Worm (Caenorhabditis elegans) whole organism, L4 larva: ENCODE measurements around the gene cpsf-4.
A peak's percentile ranks its signal among the peaks of the same experiment; 100 is the strongest.
"Not testable (repeated sequence)": the region's sequence is repeated elsewhere in the genome, so short reads cannot be mapped to it uniquely, and the experiment has no call there.

ENCODE experiments used
- F10B5.3 ChIP-seq: sonication (generic microtip); optimal IDR thresholded peaks from 2 replicates; lab custom pipeline; 2016; ENCODE audit warnings: mild to moderate bottlenecking, missing genetic modification characterization, missing compliant biosample characterization
- Y48G9A.11 ChIP-seq: fragments of 200-800 bp; sonication (Bioruptor generic); IDR thresholded peaks from 2 replicates; pipeline ENCODE4 v1.3.6; 2022; ENCODE audit warnings: missing genetic modification reagents, missing genetic modification characterization, missing compliant biosample characterization
- ZK337.2 ChIP-seq: fragments of 200-800 bp; sonication (Bioruptor generic); IDR thresholded peaks from 2 replicates; pipeline ENCODE4 v1.3.6; 2022; ENCODE audit warnings: missing genetic modification reagents, missing genetic modification characterization, missing compliant biosample characterization
- attf-4 ChIP-seq: sonication (generic microtip); optimal IDR thresholded peaks from 3 replicates; lab custom pipeline; 2017; ENCODE audit warnings: missing biosample characterization, missing genetic modification characterization
- ceh-20 ChIP-seq: fragments of 200-800 bp; sonication (Bioruptor generic); IDR thresholded peaks from 2 replicates; pipeline ENCODE4 v1.3.6; 2022; ENCODE audit warnings: missing genetic modification reagents, missing genetic modification characterization, missing compliant biosample characterization
- ceh-82 ChIP-seq: sonication (generic microtip); optimal IDR thresholded peaks from 2 replicates; lab custom pipeline; 2017; ENCODE audit warnings: missing biosample characterization, missing genetic modification characterization
- ces-1 ChIP-seq: fragments of 150-350 bp; sonication (generic microtip); optimal IDR thresholded peaks from 4 replicates; lab custom pipeline; 2014; ENCODE audit warnings: missing biosample characterization, missing genetic modification reagents, missing genetic modification characterization
- cey-2 ChIP-seq: sonication (generic microtip); optimal IDR thresholded peaks from 3 replicates; lab custom pipeline; 2017; ENCODE audit warnings: missing genetic modification characterization, mild to moderate bottlenecking, missing compliant biosample characterization, antibody characterized with exemption, borderline replicate concordance; ENCODE audit not compliant: insufficient read depth
- dmd-8 ChIP-seq: fragments of 200-800 bp; sonication (Bioruptor generic); IDR thresholded peaks from 2 replicates; pipeline ENCODE4 v1.3.6; 2022; ENCODE audit warnings: missing genetic modification characterization, missing compliant biosample characterization
- gei-8 ChIP-seq: fragments of 200-800 bp; sonication (Bioruptor generic); optimal IDR thresholded peaks from 2 replicates; lab custom pipeline; 2018; ENCODE audit warnings: mild to moderate bottlenecking, missing genetic modification characterization, missing compliant biosample characterization
- hlh-30 ChIP-seq: sonication (generic microtip); optimal IDR thresholded peaks from 2 replicates; lab custom pipeline; 2017; ENCODE audit warnings: antibody characterized with exemption, mild to moderate bottlenecking, missing genetic modification characterization, missing compliant biosample characterization; ENCODE audit not compliant: insufficient read depth
- lin-15B ChIP-seq: fragments of 150-350 bp; sonication (generic microtip); optimal IDR thresholded peaks from 3 replicates; lab custom pipeline; 2014; ENCODE audit warnings: missing biosample characterization, missing genetic modification characterization
- lsy-2 ChIP-seq, 2 experiments: fragments of 150-350 bp in 1 of 2; sonication (generic microtip) in 1 of 2; optimal IDR thresholded peaks; 2 replicates each; lab custom pipeline; 2014 to 2017; ENCODE audit warnings: missing biosample characterization in 2 of 2, missing genetic modification characterization in 2 of 2
- mdl-1 ChIP-seq, 2 experiments: fragments of 150-350 bp in 1 of 2; sonication (generic microtip) in 1 of 2; optimal IDR thresholded peaks; 2 replicates each; lab custom pipeline; 2014 to 2017; ENCODE audit warnings: missing biosample characterization in 2 of 2, missing genetic modification characterization in 2 of 2
- mes-2 ChIP-seq: sonication (generic microtip); optimal IDR thresholded peaks from 2 replicates; lab custom pipeline; 2016; ENCODE audit warnings: missing genotype, mild to moderate bottlenecking, missing genetic modification characterization, missing compliant biosample characterization; ENCODE audit not compliant: poor library complexity, severe bottlenecking
- mxl-3 ChIP-seq: fragments of 200-800 bp; sonication (Bioruptor generic); optimal IDR thresholded peaks from 2 replicates; lab custom pipeline; 2018; ENCODE audit warnings: mild to moderate bottlenecking, missing genetic modification characterization, missing compliant biosample characterization
- nhr-102 ChIP-seq: sonication (generic microtip); optimal IDR thresholded peaks from 2 replicates; lab custom pipeline; 2016; ENCODE audit warnings: mild to moderate bottlenecking, missing genetic modification characterization, moderate library complexity, missing compliant biosample characterization
- nhr-111 ChIP-seq: fragments of 200-800 bp; sonication (Bioruptor generic); optimal IDR thresholded peaks from 2 replicates; lab custom pipeline; 2018; ENCODE audit warnings: mild to moderate bottlenecking, missing genetic modification characterization, missing compliant biosample characterization
- nhr-25 ChIP-seq: sonication (generic microtip); optimal IDR thresholded peaks from 2 replicates; lab custom pipeline; 2017; ENCODE audit warnings: missing genetic modification characterization, mild to moderate bottlenecking, missing compliant biosample characterization, antibody characterized with exemption, moderate library complexity, borderline replicate concordance; ENCODE audit not compliant: insufficient read depth
- nhr-41 ChIP-seq: fragments of 200-800 bp; sonication (Bioruptor generic); IDR thresholded peaks from 2 replicates; pipeline ENCODE4 v1.3.6; 2022; ENCODE audit warnings: missing genetic modification reagents, missing genetic modification characterization, missing compliant biosample characterization
- php-3 ChIP-seq: fragments of 200-800 bp; sonication (Bioruptor generic); IDR thresholded peaks from 2 replicates; pipeline ENCODE4 v1.3.6; 2022; ENCODE audit warnings: missing genetic modification reagents, missing genetic modification characterization, missing compliant biosample characterization
- sdz-12 ChIP-seq: fragments of 200-800 bp; sonication (Bioruptor generic); optimal IDR thresholded peaks from 2 replicates; lab custom pipeline; 2018; ENCODE audit warnings: mild to moderate bottlenecking, missing genetic modification characterization, missing compliant biosample characterization
- unc-62 ChIP-seq, 3 experiments: fragments of 150-350 bp in 1 of 3; sonication (generic microtip); optimal IDR thresholded peaks in 2 of 3; peaks in 1 of 3; 1 replicate in 1 of 3; 2 replicates in 2 of 3; lab custom pipeline; 2014 to 2017; ENCODE audit warnings: missing biosample characterization in 3 of 3, missing genetic modification characterization in 3 of 3, missing genetic modification reagents in 3 of 3, missing genotype in 1 of 3
- ztf-11 ChIP-seq: fragments of 150-350 bp; optimal IDR thresholded peaks from 2 replicates; lab custom pipeline; 2014; ENCODE audit warnings: missing biosample characterization, missing genetic modification characterization
- ztf-7 ChIP-seq: fragments of 150-350 bp; optimal IDR thresholded peaks from 2 replicates; lab custom pipeline; 2014; ENCODE audit warnings: missing biosample characterization, missing genetic modification characterization

Gene cpsf-4

DNA sequence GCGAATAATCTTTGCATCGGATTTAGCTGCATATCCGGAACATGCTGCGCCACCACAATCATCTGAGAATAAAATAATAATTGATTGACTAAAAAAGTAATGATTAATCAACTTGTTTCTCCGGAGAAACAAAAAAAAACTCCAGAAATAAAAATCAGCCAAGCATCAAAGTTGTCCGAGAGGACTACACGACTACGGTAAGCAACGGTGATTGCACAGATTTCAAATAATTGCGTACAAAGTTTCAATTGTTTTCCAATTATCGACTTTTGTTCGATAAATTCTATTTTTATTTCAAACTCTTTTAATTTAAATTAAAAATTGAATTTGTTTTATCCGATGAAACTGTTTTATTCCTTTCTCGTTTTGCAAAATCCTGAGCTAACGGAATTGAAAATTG is at the start of gene cpsf-4:
Gene cpsf-4, minus strand, starts transcription at position 62 of the 400 bp plus-strand sequence.
- TF ChIP-seq lsy-2 (tag; optimal IDR thresholded peaks at IDR 0.05; lab: Kevin White, UChicago) (peak in 1 of 2 experiments; percentile 91), lin-15B (tag; lab: Kevin White, UChicago) (no peak)

DNA sequence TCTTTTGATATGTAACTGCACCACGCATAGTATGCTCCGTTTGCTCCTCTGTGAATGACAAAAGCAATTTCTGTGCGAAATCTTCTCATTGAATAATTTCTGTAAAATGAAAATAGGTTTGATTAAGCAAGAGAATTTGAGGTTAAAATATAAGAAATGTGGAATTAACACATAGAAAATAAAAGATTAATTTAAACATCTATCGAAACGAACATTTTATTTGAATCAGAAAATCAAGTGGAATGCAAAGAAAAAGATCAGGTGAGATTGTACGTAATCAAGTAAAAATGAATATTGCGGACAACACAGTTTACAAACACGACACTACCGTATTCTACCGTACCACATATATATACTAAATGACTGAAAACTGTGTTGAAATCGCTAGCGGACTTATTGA is 47.7 kb upstream of the cpsf-4 start, which contains the start of gene B0001.8:
Gene B0001.8, minus strand, starts transcription at position 101 of the 400 bp plus-strand sequence.
- no peak for TF ChIP-seq ceh-82 (tag; lab: Kevin White, UChicago)
- no peak for TF ChIP-seq mxl-3 (GFP tag; lab: Kevin White, UChicago)
- TF ChIP-seq unc-62 (GFP tag; optimal IDR thresholded peaks at IDR 0.05 in 1 of 2; lab: Kevin White, UChicago): peak in 1 of 2 experiments; percentile 50
- TF ChIP-seq unc-62 (tag; optimal IDR thresholded peaks at IDR 0.05; lab: Kevin White, UChicago): no peak
- TF ChIP-seq F10B5.3 (tag; lab: Kevin White, UChicago): no peak
- TF ChIP-seq nhr-41 (GFP tag; lab: Robert Waterston, UW): no peak

- TF ChIP-seq cey-2 (tag; lab: Kevin White, UChicago); ztf-11 (tag; lab: Kevin White, UChicago); ces-1 (GFP tag; lab: Kevin White, UChicago): not testable (repeated sequence)
These were observed 44.8 kb upstream of the cpsf-4 start, which contains the start of gene B0001.4 for ce11 chrIV:12138093-12138492. Gene B0001.4 (minus strand): TSS chrIV:12138193.

DNA sequence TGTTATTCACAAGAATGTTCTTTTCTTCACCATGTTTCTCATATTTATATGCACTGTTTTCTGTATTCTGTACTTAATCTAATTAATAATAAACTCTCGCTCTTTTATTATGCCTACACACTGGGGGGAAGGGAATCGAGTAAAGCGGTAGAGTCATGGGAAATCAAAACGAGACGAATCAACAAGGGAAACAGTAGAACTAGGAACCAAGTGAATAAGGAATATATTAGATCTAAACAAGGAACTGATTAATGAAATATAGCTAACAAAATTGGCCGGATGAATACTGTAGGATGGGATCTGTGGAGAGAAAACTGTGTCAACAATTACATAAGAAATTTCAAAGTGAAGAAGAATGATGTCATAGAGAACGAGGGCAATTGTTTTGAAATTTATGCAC is 41.7 kb upstream of the cpsf-4 start:
- TF ChIP-seq ces-1 (GFP tag; lab: Kevin White, UChicago) (no peak), ZK337.2 (GFP tag; lab: Robert Waterston, UW) (no peak), dmd-8 (GFP tag; lab: Robert Waterston, UW) (no peak), nhr-111 (GFP tag; lab: Kevin White, UChicago) (no peak)
- TF ChIP-seq, all 104 proteins: peak for 0

DNA sequence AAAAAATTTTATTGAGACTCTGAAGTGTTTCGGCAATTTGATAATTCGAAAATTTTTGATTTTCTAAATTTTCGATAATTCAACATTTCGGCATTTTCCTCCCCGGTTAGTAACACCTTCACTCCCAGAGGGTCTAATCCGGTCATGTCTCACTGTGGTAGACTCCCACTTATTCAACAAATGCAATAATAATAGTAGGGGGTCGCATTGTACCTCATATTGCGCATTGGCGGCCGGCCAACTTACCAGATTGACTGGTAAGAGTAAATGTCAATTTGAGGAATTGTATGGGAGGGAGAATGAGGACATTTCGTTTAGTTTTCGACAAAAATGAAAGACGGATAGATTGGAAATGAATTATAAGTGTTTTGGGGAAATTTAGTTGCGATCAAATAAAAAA is 40.5 kb upstream of the cpsf-4 start:
- TF ChIP-seq mes-2 (tag; lab: Kevin White, UChicago): peak; percentile 1
- no peak for TF ChIP-seq mdl-1 (tag; optimal IDR thresholded peaks at IDR 0.05; lab: Kevin White, UChicago)

- TF ChIP-seq unc-62 (GFP tag; optimal IDR thresholded peaks at IDR 0.05 in 1 of 2; lab: Kevin White, UChicago) (peak in 1 of 2 experiments; percentile 60), unc-62 (tag; optimal IDR thresholded peaks at IDR 0.05; lab: Kevin White, UChicago) (no peak), php-3 (GFP tag; lab: Robert Waterston, UW) (no peak), nhr-111 (GFP tag; lab: Kevin White, UChicago) (no peak), ceh-20 (0 out of 2 replicates have a peak, but pooled peaks have one; percentile 16), Y48G9A.11 (GFP tag; lab: Robert Waterston, UW) (no peak), nhr-102 (tag; lab: Kevin White, UChicago) (no peak), attf-4 (no peak), nhr-25 (tag; lab: Kevin White, UChicago) (no peak), sdz-12 (GFP tag; lab: Kevin White, UChicago) (no peak), gei-8 (no peak), ztf-7 (tag; lab: Kevin White, UChicago) (no peak), mes-2 (tag; lab: Kevin White, UChicago) (no peak), hlh-30 (peak; percentile 17)
These were observed 38.2 kb upstream of the cpsf-4 start for ce11 chrIV:12131308-12132072.
